Worm (Caenorhabditis elegans) whole organism, L4 larva: Measurements from ENCODE around the gene R05H10.7.
A peak's percentile ranks its signal among the peaks of the same experiment; 100 is the strongest.

ENCODE experiments used
- ceh-28 ChIP-seq: fragments of 150-350 bp; optimal IDR thresholded peaks from 2 replicates; lab custom pipeline; 2014; ENCODE audit warnings: missing biosample characterization, missing genetic modification reagents, missing genetic modification characterization
- dve-1 ChIP-seq: sonication (generic microtip); optimal IDR thresholded peaks from 2 replicates; lab custom pipeline; 2017; ENCODE audit warnings: antibody characterized with exemption, mild to moderate bottlenecking, missing genetic modification characterization, missing compliant biosample characterization; ENCODE audit not compliant: insufficient read depth
- lir-3 ChIP-seq: sonication (generic microtip); optimal IDR thresholded peaks from 2 replicates; lab custom pipeline; 2016; ENCODE audit warnings: mild to moderate bottlenecking, missing genetic modification characterization, missing compliant biosample characterization
- nhr-11 ChIP-seq: fragments of 150-350 bp; optimal IDR thresholded peaks from 2 replicates; lab custom pipeline; 2014; ENCODE audit warnings: missing biosample characterization, missing genetic modification characterization
- nhr-28 ChIP-seq: fragments of 150-350 bp; optimal IDR thresholded peaks from 2 replicates; lab custom pipeline; 2014; ENCODE audit warnings: missing biosample characterization, missing genetic modification characterization
- nhr-6 ChIP-seq: fragments of 150-350 bp; optimal IDR thresholded peaks from 2 replicates; lab custom pipeline; 2014; ENCODE audit warnings: missing biosample characterization, missing genetic modification characterization
- ztf-11 ChIP-seq: fragments of 150-350 bp; optimal IDR thresholded peaks from 2 replicates; lab custom pipeline; 2014; ENCODE audit warnings: missing biosample characterization, missing genetic modification characterization

- TF ChIP-seq ztf-11: no peak
- no peak for TF ChIP-seq dve-1 (tag; lab: Kevin White, UChicago)
- TF ChIP-seq ceh-28: no peak
- TF ChIP-seq lir-3 (tag; lab: Kevin White, UChicago): no peak
- no peak for TF ChIP-seq nhr-6 (tag; lab: Kevin White, UChicago)
- TF ChIP-seq nhr-11 (tag; lab: Kevin White, UChicago): no peak
- peak; percentile 49 for TF ChIP-seq nhr-28 (tag; lab: Kevin White, UChicago)
Measured at ce11 chrII:14844253-14844652, 11.1 kb upstream of the R05H10.7 start.
